Fruit fly (Drosophila melanogaster) whole organism, embryonic: ENCODE measurements around the gene Rbp.

Experiments used
- CG11695 ChIP-seq: fragments of 200-800 bp; sonication (Bioruptor generic); IDR thresholded peaks from 3 replicates; pipeline ENCODE4 v1.3.6; 2022; ENCODE audit warnings: missing biosample characterization, missing genetic modification characterization
- CG12236 ChIP-seq: fragments of 200-800 bp; sonication (Bioruptor generic); optimal IDR thresholded peaks from 2 replicates; lab custom pipeline; 2016; ENCODE audit warnings: missing biosample characterization, missing genetic modification characterization
- CG12659 ChIP-seq: fragments of 200-800 bp; sonication (Bioruptor generic); optimal IDR thresholded peaks from 3 replicates; lab custom pipeline; 2017; ENCODE audit warnings: mild to moderate bottlenecking, missing biosample characterization, missing genetic modification reagents, missing genetic modification characterization
- CG1603 ChIP-seq: fragments of 200-800 bp; sonication (Bioruptor generic); optimal IDR thresholded peaks from 2 replicates; lab custom pipeline; 2019; ENCODE audit warnings: missing biosample characterization, mild to moderate bottlenecking, missing genetic modification characterization, moderate library complexity
- CG1647 ChIP-seq: fragments of 200-800 bp; sonication (Bioruptor generic); optimal IDR thresholded peaks from 3 replicates; lab custom pipeline; 2016; ENCODE audit warnings: missing biosample characterization, missing genetic modification characterization
- CG16813 ChIP-seq: fragments of 200-800 bp; sonication (Bioruptor generic); IDR thresholded peaks from 3 replicates; pipeline ENCODE4 v1.3.6; 2022; ENCODE audit warnings: missing biosample characterization, missing genetic modification characterization; ENCODE audit not compliant: partially characterized antibody
- CG17186 ChIP-seq: fragments of 200-800 bp; sonication (Bioruptor generic); optimal IDR thresholded peaks from 3 replicates; lab custom pipeline; 2017; ENCODE audit warnings: missing biosample characterization, missing genetic modification reagents, missing genetic modification characterization
- CG17568 ChIP-seq: fragments of 200-800 bp; sonication (Bioruptor generic); optimal IDR thresholded peaks from 2 replicates; lab custom pipeline; 2018; ENCODE audit warnings: missing biosample characterization, mild to moderate bottlenecking, missing genetic modification characterization, moderate library complexity
- CG30020 ChIP-seq: fragments of 200-800 bp; optimal IDR thresholded peaks from 2 replicates; lab custom pipeline; 2019; ENCODE audit warnings: missing biosample characterization, mild to moderate bottlenecking, missing genetic modification characterization, moderate library complexity
- CG3163 ChIP-seq: fragments of 200-800 bp; sonication (Bioruptor generic); optimal IDR thresholded peaks from 3 replicates; lab custom pipeline; 2016; ENCODE audit warnings: missing biosample characterization, missing genetic modification characterization
- CG3281 ChIP-seq: fragments of 200-800 bp; sonication (Bioruptor generic); optimal IDR thresholded peaks from 3 replicates; lab custom pipeline; 2017; ENCODE audit warnings: missing biosample characterization, mild to moderate bottlenecking, missing genetic modification characterization
- CG33557 ChIP-seq: fragments of 200-800 bp; sonication (Bioruptor generic); optimal IDR thresholded peaks from 2 replicates; lab custom pipeline; 2019; ENCODE audit warnings: missing biosample characterization, mild to moderate bottlenecking, missing genetic modification characterization, moderate library complexity
- CG34224 ChIP-seq: fragments of 200-800 bp; sonication (Bioruptor generic); IDR thresholded peaks from 3 replicates; pipeline ENCODE4 v1.3.6; 2022; ENCODE audit warnings: missing biosample characterization, missing genetic modification characterization; ENCODE audit not compliant: partially characterized antibody
- CG7987 ChIP-seq: fragments of 200-800 bp; sonication (Bioruptor generic); optimal IDR thresholded peaks from 2 replicates; lab custom pipeline; 2018; ENCODE audit warnings: missing biosample characterization, mild to moderate bottlenecking, missing genetic modification characterization, moderate library complexity
- CG8359 ChIP-seq: fragments of 200-800 bp; sonication (Bioruptor generic); optimal IDR thresholded peaks from 2 replicates; lab custom pipeline; 2017; ENCODE audit warnings: missing biosample characterization, mild to moderate bottlenecking, missing genetic modification characterization, borderline replicate concordance
- Dad ChIP-seq: fragments of 200-800 bp; sonication (Bioruptor generic); optimal IDR thresholded peaks from 3 replicates; lab custom pipeline; 2016; ENCODE audit warnings: missing biosample characterization, missing genetic modification characterization
- Dip3 ChIP-seq: fragments of 200-800 bp; sonication (Bioruptor generic); optimal IDR thresholded peaks from 3 replicates; lab custom pipeline; 2016; ENCODE audit warnings: missing biosample characterization, missing genetic modification characterization
- Dref ChIP-seq: fragments of 200-800 bp; sonication (Bioruptor generic); IDR thresholded peaks from 2 replicates; pipeline ENCODE4 v1.3.6; 2022; ENCODE audit warnings: missing biosample characterization, missing genetic modification characterization
- E2f1 ChIP-seq: fragments of 200-800 bp; sonication (Bioruptor generic); IDR thresholded peaks from 2 replicates; pipeline ENCODE4 v1.3.6; 2022; ENCODE audit warnings: missing biosample characterization, missing genetic modification characterization
- Ets97D ChIP-seq: fragments of 200-800 bp; sonication (Bioruptor generic); optimal IDR thresholded peaks from 3 replicates; lab custom pipeline; 2016; ENCODE audit warnings: missing biosample characterization, missing genetic modification characterization
- GATAe ChIP-seq: fragments of 200-800 bp; sonication (Bioruptor generic); conservative IDR thresholded peaks from 2 replicates; pipeline ENCODE4 v1.3.6; 2022; ENCODE audit warnings: missing biosample characterization, missing genetic modification characterization
- H2.0 ChIP-seq: fragments of 200-800 bp; sonication (Bioruptor generic); IDR thresholded peaks from 2 replicates; pipeline ENCODE4 v1.3.6; 2022; ENCODE audit warnings: missing biosample characterization, missing genetic modification characterization
- HLH3B ChIP-seq: fragments of 200-800 bp; sonication (Bioruptor generic); IDR thresholded peaks from 2 replicates; pipeline ENCODE4 v1.3.6; 2022; ENCODE audit warnings: missing biosample characterization, missing genetic modification characterization
- Neu2 ChIP-seq: fragments of 200-800 bp; sonication (Bioruptor generic); optimal IDR thresholded peaks from 3 replicates; lab custom pipeline; 2016; ENCODE audit warnings: missing biosample characterization, missing genetic modification characterization, borderline replicate concordance
- Opbp ChIP-seq: fragments of 200-800 bp; sonication (Bioruptor generic); IDR thresholded peaks from 3 replicates; pipeline ENCODE4 v1.3.6; 2022; ENCODE audit warnings: missing biosample characterization, missing genetic modification characterization; ENCODE audit not compliant: partially characterized antibody
- Ptx1 ChIP-seq: fragments of 200-800 bp; sonication (Bioruptor generic); IDR thresholded peaks from 2 replicates; pipeline ENCODE4 v1.3.6; 2022; ENCODE audit warnings: missing biosample characterization, missing genetic modification characterization
- Rfx ChIP-seq: fragments of 200-800 bp; sonication (Bioruptor generic); IDR thresholded peaks from 2 replicates; pipeline ENCODE4 v1.3.6; 2022; ENCODE audit warnings: missing biosample characterization, missing genetic modification characterization
- Rx ChIP-seq: fragments of 200-800 bp; sonication (Bioruptor generic); IDR thresholded peaks from 2 replicates; pipeline ENCODE4 v1.3.6; 2022; ENCODE audit warnings: missing biosample characterization, missing genetic modification characterization
- Sry-β ChIP-seq: fragments of 200-800 bp; sonication (Bioruptor generic); optimal IDR thresholded peaks from 2 replicates; lab custom pipeline; 2018; ENCODE audit warnings: missing biosample characterization, mild to moderate bottlenecking, missing genetic modification characterization, moderate library complexity
- Sry-δ ChIP-seq: fragments of 200-800 bp; sonication (Bioruptor generic); optimal IDR thresholded peaks from 2 replicates; lab custom pipeline; 2016; ENCODE audit warnings: missing biosample characterization, missing genetic modification characterization
- chif ChIP-seq, 2 experiments: fragments of 200-800 bp; sonication (Bioruptor generic); optimal IDR thresholded peaks; 3 replicates each; lab custom pipeline; 2016; ENCODE audit warnings: missing biosample characterization in 2 of 2, missing genetic modification characterization in 2 of 2
- chn ChIP-seq: fragments of 200-800 bp; sonication (Bioruptor generic); optimal IDR thresholded peaks from 2 replicates; lab custom pipeline; 2016; ENCODE audit warnings: missing biosample characterization, missing genetic modification characterization
- cwo ChIP-seq: fragments of 200-800 bp; sonication (Bioruptor generic); optimal IDR thresholded peaks from 3 replicates; lab custom pipeline; 2017; ENCODE audit warnings: missing biosample characterization, missing genetic modification characterization, mild to moderate bottlenecking, moderate library complexity, missing genetic modification reagents
- dimm ChIP-seq: fragments of 200-800 bp; sonication (Bioruptor generic); IDR thresholded peaks from 2 replicates; pipeline ENCODE4 v1.3.6; 2022; ENCODE audit warnings: missing biosample characterization, missing genetic modification characterization
- dysf ChIP-seq: fragments of 200-800 bp; sonication (Bioruptor generic); IDR thresholded peaks from 3 replicates; pipeline ENCODE4 v1.3.6; 2022; ENCODE audit warnings: missing biosample characterization, missing genetic modification characterization
- esg ChIP-seq: fragments of 200-800 bp; sonication (Bioruptor generic); conservative IDR thresholded peaks from 2 replicates; pipeline ENCODE4 v1.3.6; 2022; ENCODE audit warnings: missing biosample characterization, missing genetic modification characterization
- fu2 ChIP-seq: fragments of 200-800 bp; sonication (Bioruptor generic); optimal IDR thresholded peaks from 2 replicates; lab custom pipeline; 2016; ENCODE audit warnings: missing biosample characterization, missing genetic modification characterization
- grn ChIP-seq: fragments of 200-800 bp; sonication (Bioruptor generic); optimal IDR thresholded peaks from 3 replicates; lab custom pipeline; 2017; ENCODE audit warnings: missing biosample characterization, missing genetic modification characterization
- hb ChIP-seq: fragments of 200-800 bp; sonication (Bioruptor generic); IDR thresholded peaks from 3 replicates; pipeline ENCODE4 v1.3.6; 2022; ENCODE audit warnings: missing biosample characterization, missing genetic modification characterization; ENCODE audit not compliant: partially characterized antibody
- kah ChIP-seq: fragments of 200-800 bp; sonication (Bioruptor generic); optimal IDR thresholded peaks from 2 replicates; lab custom pipeline; 2018; ENCODE audit warnings: missing biosample characterization, mild to moderate bottlenecking, missing genetic modification characterization
- lmd ChIP-seq: fragments of 200-800 bp; sonication (Bioruptor generic); IDR thresholded peaks from 2 replicates; pipeline ENCODE4 v1.3.6; 2022; ENCODE audit warnings: missing biosample characterization, missing genetic modification characterization
- maf-S ChIP-seq: fragments of 200-800 bp; sonication (Bioruptor generic); optimal IDR thresholded peaks from 2 replicates; lab custom pipeline; 2016; ENCODE audit warnings: missing biosample characterization, missing genetic modification characterization
- odd ChIP-seq: fragments of 200-800 bp; sonication (Bioruptor generic); optimal IDR thresholded peaks from 2 replicates; lab custom pipeline; 2017; ENCODE audit warnings: missing biosample characterization, mild to moderate bottlenecking, missing genetic modification characterization
- prd ChIP-seq, 3 experiments: fragments of >200 bp in 2 of 3; fragments of 200-800 bp in 1 of 3; sonication (Bioruptor generic) in 1 of 3; optimal IDR thresholded peaks in 2 of 3; IDR thresholded peaks in 1 of 3; 2 replicates in 2 of 3; 3 replicates in 1 of 3; pipeline versions ENCODE4 v1.3.6 to Lab custom; 2017 to 2022; ENCODE audit warnings: missing biosample characterization in 1 of 3, missing genetic modification characterization in 1 of 3
- pzg ChIP-seq: fragments of 200-800 bp; sonication (Bioruptor generic); optimal IDR thresholded peaks from 3 replicates; lab custom pipeline; 2018; ENCODE audit warnings: missing biosample characterization, mild to moderate bottlenecking, missing genetic modification characterization, moderate library complexity
- sd ChIP-seq: fragments of 200-800 bp; sonication (Bioruptor generic); optimal IDR thresholded peaks from 3 replicates; lab custom pipeline; 2018; ENCODE audit warnings: missing biosample characterization, mild to moderate bottlenecking, missing genetic modification characterization, moderate library complexity
- tap ChIP-seq: fragments of 200-800 bp; optimal IDR thresholded peaks from 3 replicates; lab custom pipeline; 2019; ENCODE audit warnings: missing biosample characterization, mild to moderate bottlenecking, missing genetic modification characterization, moderate library complexity
- unc-4 ChIP-seq: fragments of 200-800 bp; sonication (Bioruptor generic); IDR thresholded peaks from 2 replicates; pipeline ENCODE4 v1.3.6; 2022; ENCODE audit warnings: missing biosample characterization, missing genetic modification characterization; ENCODE audit not compliant: partially characterized antibody

The Rbp gene

DNA sequence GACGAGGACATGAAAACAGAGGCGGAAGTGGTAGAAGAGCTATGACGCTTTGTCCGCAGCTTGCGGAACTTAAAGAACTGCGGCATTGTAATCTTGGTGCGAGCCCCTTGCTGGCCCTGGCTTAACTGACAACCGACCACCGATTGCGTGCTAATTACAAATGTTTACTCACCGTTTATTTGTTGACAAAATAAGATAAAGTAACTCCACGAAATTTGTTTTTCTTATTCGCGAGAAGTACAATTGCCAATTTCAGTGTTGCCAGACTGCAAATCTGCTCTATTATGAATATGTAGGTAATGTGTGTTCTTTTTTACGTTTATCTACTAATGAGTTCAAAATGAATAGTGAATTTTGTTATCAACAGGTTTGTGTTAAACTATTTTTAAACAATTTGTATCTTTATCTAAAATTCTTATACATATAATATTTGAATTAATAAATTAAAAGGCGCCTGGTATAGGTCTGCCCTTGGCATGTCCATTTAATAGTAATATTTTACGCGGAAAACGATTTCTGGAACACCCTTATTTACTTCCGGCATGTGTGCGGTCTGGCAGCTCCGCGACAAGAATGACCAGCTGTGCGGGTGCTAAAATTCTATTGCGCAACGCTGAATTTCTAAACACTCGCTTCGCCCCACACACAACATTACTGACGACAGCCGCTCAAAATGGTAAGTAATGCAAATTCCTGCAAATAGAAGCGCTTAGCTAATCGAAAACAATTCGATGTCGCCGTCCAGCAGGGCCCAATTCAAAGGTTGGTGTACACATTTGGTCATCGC, 17.6 kb upstream of the Rbp start, which contains the start of the genes Atg4b and Hibch (continued):
- TF ChIP-seq Dref (GFP tag; lab: Robert Waterston, UW) = peak; percentile 36; the same call in 1 of the 2 replicates
- TF ChIP-seq CG1603 = peak; percentile 78
- TF ChIP-seq odd (GFP tag; lab: Kevin White, UChicago) = peak; percentile 70
- TF ChIP-seq CG7987 (GFP tag; lab: Kevin White, UChicago) = peak; percentile 55
- peak; percentile 48 for TF ChIP-seq Sry-β (GFP tag; lab: Kevin White, UChicago)
- TF ChIP-seq GATAe = peak; percentile 39; the same call in 1 of the 2 replicates
- no peak for TF ChIP-seq sd (tag; lab: Kevin White, UChicago)
- peak; percentile 82 for TF ChIP-seq lmd
- TF ChIP-seq CG12659 (GFP tag; lab: Kevin White, UChicago) = peak; percentile 94
- peak; percentile 90 for TF ChIP-seq Ptx1
- no peak for TF ChIP-seq prd (optimal IDR thresholded peaks at IDR 0.05; lab: Kevin White, UChicago)
- TF ChIP-seq prd (GFP tag; IDR thresholded peaks at IDR 0.05; lab: Robert Waterston, UW) = peak; percentile 89
- no peak for TF ChIP-seq Dad (GFP tag; lab: Kevin White, UChicago)
- TF ChIP-seq dysf (GFP tag; lab: Robert Waterston, UW) = peak; percentile 85
- peak; percentile 47 for TF ChIP-seq pzg
- TF ChIP-seq CG1647 = peak; percentile 8
- peak; percentile 89 for TF ChIP-seq Rfx
- 0 out of 2 replicates have a peak, but pooled peaks have one; percentile 30 for TF ChIP-seq dimm
- TF ChIP-seq fu2 (GFP tag; lab: Kevin White, UChicago) = peak; percentile 22
- peak; percentile 52 for TF ChIP-seq CG8359 (GFP tag; lab: Kevin White, UChicago)
- TF ChIP-seq CG3281 = peak; percentile 88
- TF ChIP-seq CG30020 (tag; lab: Kevin White, UChicago) = peak; percentile 79
- peak; percentile 76 for TF ChIP-seq esg (GFP tag; lab: Robert Waterston, UW)
- TF ChIP-seq CG17568 = no peak
- peak; percentile 48 for TF ChIP-seq Dip3
- no peak; the same call in 1 of the 3 replicates for TF ChIP-seq CG11695 (GFP tag; lab: Robert Waterston, UW)
- TF ChIP-seq cwo (GFP tag; lab: Kevin White, UChicago) = peak; percentile 79
- TF ChIP-seq grn (GFP tag; lab: Kevin White, UChicago) = no peak
- peak; percentile 78 for TF ChIP-seq HLH3B
- no peak for TF ChIP-seq CG34224 (GFP tag; lab: Robert Waterston, UW)
- TF ChIP-seq Neu2 (GFP tag; lab: Kevin White, UChicago) = no peak
- no peak for TF ChIP-seq tap
- TF ChIP-seq Rx (GFP tag; lab: Robert Waterston, UW) = peak; percentile 71; the same call in 1 of the 2 replicates
- peak; percentile 65 for TF ChIP-seq kah (GFP tag; lab: Kevin White, UChicago)
- no peak for TF ChIP-seq unc-4 (GFP tag; lab: Robert Waterston, UW)
- TF ChIP-seq maf-S (GFP tag; lab: Kevin White, UChicago) = no peak
- TF ChIP-seq Ets97D (GFP tag; lab: Kevin White, UChicago) = peak; percentile 8
- TF ChIP-seq CG33557 (GFP tag; lab: Kevin White, UChicago) = peak; percentile 84
- peak; percentile 37 for TF ChIP-seq CG17186 (GFP tag; lab: Kevin White, UChicago)
- no peak for TF ChIP-seq CG3163
- TF ChIP-seq Opbp (GFP tag; lab: Robert Waterston, UW) = no peak
- no peak for TF ChIP-seq hb (GFP tag; lab: Robert Waterston, UW)
- TF ChIP-seq CG12236 (GFP tag; lab: Kevin White, UChicago) = no peak
- TF ChIP-seq E2f1 (GFP tag; lab: Robert Waterston, UW) = peak; percentile 68
- no peak for TF ChIP-seq chif (GFP tag; optimal IDR thresholded peaks at IDR 0.05; lab: Kevin White, UChicago)
- no peak for TF ChIP-seq CG16813 (GFP tag; lab: Robert Waterston, UW)
- TF ChIP-seq chn (GFP tag; lab: Kevin White, UChicago) = peak; percentile 61
- peak; percentile 60 for TF ChIP-seq H2.0
- peak; percentile 8 for TF ChIP-seq Sry-δ (GFP tag; lab: Kevin White, UChicago)
